Worm (Caenorhabditis elegans): ENCODE results near the gene srlf-35.

- TF ChIP-seq lin-15B (tag; optimal IDR thresholded peaks at IDR 0.05) (no peak), mdl-1 (tag; optimal IDR thresholded peaks at IDR 0.05) (no peak), zag-1 (tag; optimal IDR thresholded peaks at IDR 0.05) (no peak), ces-1 (GFP tag; optimal IDR thresholded peaks at IDR 0.05) (no peak), hlh-4 (tag; optimal IDR thresholded peaks at IDR 0.05) (no peak), nhr-20 (tag; optimal IDR thresholded peaks at IDR 0.05) (no peak), C16A3.4 (tag; optimal IDR thresholded peaks at IDR 0.05) (no peak)
Observed at ce11 chrV:472589-472988, 31.2 kb upstream of the srlf-35 start, which contains the start of gene srt-31.

All from whole organism, L1 larva.